Fruit fly (Drosophila melanogaster) whole organism, wandering third instar larva: ENCODE data around the gene Had1.

Experiments
- Abd-B ChIP-seq: fragments of >200 bp; optimal IDR thresholded peaks from 2 replicates; lab custom pipeline; 2017; ENCODE audit warnings: missing biosample characterization, missing genetic modification characterization
- CG32264 ChIP-seq: fragments of 200-800 bp; sonication (Bioruptor generic); optimal IDR thresholded peaks from 2 replicates; lab custom pipeline; 2016; ENCODE audit warnings: missing biosample characterization, missing genetic modification characterization
- CG9705 ChIP-seq: fragments of 200-800 bp; sonication (Bioruptor generic); optimal IDR thresholded peaks from 2 replicates; lab custom pipeline; 2018; ENCODE audit warnings: missing biosample characterization, mild to moderate bottlenecking, missing genetic modification characterization
- CrebA ChIP-seq: fragments of 200-800 bp; sonication (Bioruptor generic); optimal IDR thresholded peaks from 2 replicates; lab custom pipeline; 2016; ENCODE audit warnings: missing biosample characterization, mild to moderate bottlenecking, missing genetic modification characterization, borderline replicate concordance
- Dfd ChIP-seq: fragments of >200 bp; optimal IDR thresholded peaks from 2 replicates; lab custom pipeline; 2017; ENCODE audit warnings: missing biosample characterization, missing genetic modification characterization
- Dif ChIP-seq: fragments of 200-275, 200-300 bp; sonication (Bioruptor generic); optimal IDR thresholded peaks from 2 replicates; lab custom pipeline; 2018; ENCODE audit warnings: missing biosample characterization, missing genetic modification characterization; ENCODE audit not compliant: partially characterized antibody
- GATAd ChIP-seq: sonication (Bioruptor generic); optimal IDR thresholded peaks from 2 replicates; lab custom pipeline; 2016; ENCODE audit warnings: missing biosample characterization, missing genetic modification characterization
- HLH106 ChIP-seq: fragments of 200-800 bp; optimal IDR thresholded peaks from 3 replicates; lab custom pipeline; 2019; ENCODE audit warnings: missing biosample characterization, mild to moderate bottlenecking, missing genetic modification characterization, moderate library complexity
- Hnf4 ChIP-seq: fragments of 200-800 bp; sonication (Bioruptor generic); optimal IDR thresholded peaks from 2 replicates; lab custom pipeline; 2016; ENCODE audit warnings: missing biosample characterization, mild to moderate bottlenecking, missing genetic modification characterization
- Hr78 ChIP-seq: fragments of >200 bp; optimal IDR thresholded peaks from 2 replicates; lab custom pipeline; 2017; ENCODE audit warnings: missing biosample characterization, missing genetic modification characterization
- Hr83 ChIP-seq: fragments of 200-300 bp; sonication (Bioruptor generic); optimal IDR thresholded peaks from 2 replicates; lab custom pipeline; 2016; ENCODE audit warnings: missing biosample characterization, mild to moderate bottlenecking, missing genetic modification characterization, moderate library complexity; ENCODE audit not compliant: poor library complexity, severe bottlenecking
- Jra ChIP-seq: sonication (Bioruptor generic); optimal IDR thresholded peaks from 2 replicates; lab custom pipeline; 2016; ENCODE audit warnings: missing biosample characterization, missing genetic modification characterization
- Mio ChIP-seq: sonication (Bioruptor generic); optimal IDR thresholded peaks from 2 replicates; lab custom pipeline; 2016; ENCODE audit warnings: missing biosample characterization, missing genetic modification characterization
- Myc ChIP-seq: fragments of >200 bp; optimal IDR thresholded peaks from 2 replicates; lab custom pipeline; 2017
- N ChIP-seq: fragments of >200 bp; optimal IDR thresholded peaks from 2 replicates; lab custom pipeline; 2018; ENCODE audit warnings: missing biosample characterization, missing external identifiers, missing genetic modification characterization
- OdsH ChIP-seq: fragments of 200-800 bp; sonication (Bioruptor generic); optimal IDR thresholded peaks from 2 replicates; lab custom pipeline; 2016; ENCODE audit warnings: missing biosample characterization, mild to moderate bottlenecking, missing genetic modification characterization
- Rel ChIP-seq, 2 experiments: fragments of 200-800 bp; sonication (Bioruptor generic) in 1 of 2; optimal IDR thresholded peaks; 2 replicates in 1 of 2; 3 replicates in 1 of 2; lab custom pipeline; 2016 to 2019; ENCODE audit warnings: mild to moderate bottlenecking in 2 of 2, missing biosample characterization in 2 of 2, missing genetic modification characterization in 2 of 2, moderate library complexity in 1 of 2
- Sp1 ChIP-seq: fragments of 200-800 bp; sonication (Bioruptor generic); optimal IDR thresholded peaks from 3 replicates; lab custom pipeline; 2019; ENCODE audit warnings: missing biosample characterization, mild to moderate bottlenecking, missing genetic modification characterization, moderate library complexity
- Vsx2 ChIP-seq: fragments of 200-300, 225-300 bp; sonication (Bioruptor generic); optimal IDR thresholded peaks from 2 replicates; lab custom pipeline; 2018; ENCODE audit warnings: missing biosample characterization, missing genetic modification characterization; ENCODE audit not compliant: partially characterized antibody
- br ChIP-seq: fragments of 200-800 bp; sonication (Bioruptor generic); optimal IDR thresholded peaks from 2 replicates; lab custom pipeline; 2016; ENCODE audit warnings: missing biosample characterization, missing genetic modification characterization
- brk ChIP-seq: fragments of 200-800 bp; sonication (Bioruptor generic); optimal IDR thresholded peaks from 2 replicates; lab custom pipeline; 2016; ENCODE audit warnings: missing biosample characterization, mild to moderate bottlenecking, missing genetic modification characterization
- dl ChIP-seq, 2 experiments: fragments of 175-275, 200-275 bp in 1 of 2; fragments of 200-275 bp in 1 of 2; sonication (Bioruptor generic); optimal IDR thresholded peaks; lab custom pipeline; 2018; ENCODE audit warnings: mild to moderate bottlenecking in 2 of 2, missing biosample characterization in 2 of 2, missing genetic modification characterization in 2 of 2, moderate library complexity in 2 of 2; ENCODE audit not compliant: partially characterized antibody in 2 of 2, insufficient read depth in 1 of 2
- dmrt93B ChIP-seq: fragments of 200-800 bp; sonication (Bioruptor generic); optimal IDR thresholded peaks from 2 replicates; lab custom pipeline; 2018; ENCODE audit warnings: missing biosample characterization, mild to moderate bottlenecking, missing genetic modification characterization
- dsf ChIP-seq: sonication (Bioruptor generic); optimal IDR thresholded peaks from 2 replicates; lab custom pipeline; 2016; ENCODE audit warnings: missing biosample characterization, missing genetic modification characterization, borderline replicate concordance
- ey ChIP-seq: fragments of 200-800 bp; sonication (Bioruptor generic); optimal IDR thresholded peaks from 2 replicates; lab custom pipeline; 2016; ENCODE audit warnings: missing biosample characterization, missing genetic modification characterization
- foxo ChIP-seq, 2 experiments: fragments of 200-800 bp; sonication (Bioruptor generic); optimal IDR thresholded peaks; 2 replicates in 1 of 2; 3 replicates in 1 of 2; lab custom pipeline; 2016 to 2017; ENCODE audit warnings: missing biosample characterization in 2 of 2, missing genetic modification characterization in 2 of 2
- fru ChIP-seq: fragments of 200-800 bp; sonication (Bioruptor generic); optimal IDR thresholded peaks from 3 replicates; lab custom pipeline; 2016; ENCODE audit warnings: missing biosample characterization, mild to moderate bottlenecking, missing genetic modification characterization
- h ChIP-seq: fragments of 200-800 bp; sonication (Bioruptor generic); optimal IDR thresholded peaks from 3 replicates; lab custom pipeline; 2016; ENCODE audit warnings: missing biosample characterization, mild to moderate bottlenecking, missing genetic modification characterization
- jim ChIP-seq: fragments of 175-275, 200-325 bp; sonication (Bioruptor generic); optimal IDR thresholded peaks from 2 replicates; lab custom pipeline; 2016; ENCODE audit warnings: missing biosample characterization, mild to moderate bottlenecking, missing genetic modification characterization
- lola ChIP-seq: fragments of >200 bp; optimal IDR thresholded peaks from 2 replicates; lab custom pipeline; 2017; ENCODE audit warnings: missing biosample characterization, missing genetic modification characterization
- pan ChIP-seq: fragments of >200 bp; optimal IDR thresholded peaks from 2 replicates; lab custom pipeline; 2017
- psq ChIP-seq: fragments of 200-800 bp; sonication (Bioruptor generic); optimal IDR thresholded peaks from 3 replicates; lab custom pipeline; 2017; ENCODE audit warnings: missing biosample characterization, mild to moderate bottlenecking, missing genetic modification characterization, moderate library complexity
- rgr ChIP-seq: fragments of 200-800 bp; sonication (Bioruptor generic); optimal IDR thresholded peaks from 3 replicates; lab custom pipeline; 2016; ENCODE audit warnings: missing biosample characterization, mild to moderate bottlenecking, missing genetic modification characterization
- sage ChIP-seq: fragments of 200-800 bp; sonication (Bioruptor generic); optimal IDR thresholded peaks from 2 replicates; lab custom pipeline; 2016; ENCODE audit warnings: missing biosample characterization, mild to moderate bottlenecking, missing genetic modification characterization
- sv ChIP-seq: fragments of 200-800 bp; sonication (Bioruptor generic); optimal IDR thresholded peaks from 3 replicates; lab custom pipeline; 2016; ENCODE audit warnings: missing biosample characterization, missing genetic modification characterization
- tai ChIP-seq: sonication (Bioruptor generic); optimal IDR thresholded peaks from 2 replicates; lab custom pipeline; 2016; ENCODE audit warnings: missing biosample characterization, missing genetic modification characterization
- usp ChIP-seq: fragments of >200 bp; optimal IDR thresholded peaks from 2 replicates; lab custom pipeline; 2017; ENCODE audit warnings: missing biosample characterization, missing genetic modification characterization
- woc ChIP-seq: sonication (Bioruptor generic); optimal IDR thresholded peaks from 2 replicates; lab custom pipeline; 2016; ENCODE audit warnings: missing biosample characterization, mild to moderate bottlenecking, missing genetic modification characterization

Gene Had1

dm6 chrX:16308310-16308918 lies at the start of gene Had1:
TSS of gene Had1 (minus strand) at chrX:16308667.
- TF ChIP-seq fru (GFP tag; lab: Kevin White, UChicago): no peak
- TF ChIP-seq foxo (GFP tag; optimal IDR thresholded peaks at IDR 0.05; lab: Kevin White, UChicago): no peak
- no peak for TF ChIP-seq dmrt93B
- TF ChIP-seq psq: no peak
- TF ChIP-seq pan: no peak
- no peak for TF ChIP-seq h (GFP tag; lab: Kevin White, UChicago)
- no peak for TF ChIP-seq N
- no peak for TF ChIP-seq sv (GFP tag; lab: Kevin White, UChicago)
- no peak for TF ChIP-seq CrebA
- TF ChIP-seq br (GFP tag; lab: Kevin White, UChicago): no peak
- TF ChIP-seq Abd-B (GFP tag; lab: Kevin White, UChicago): no peak
- TF ChIP-seq brk: no peak
- TF ChIP-seq Myc (lab: Kevin White, UChicago): peak; percentile 39
- no peak for TF ChIP-seq CG9705
- TF ChIP-seq Mio (GFP tag; lab: Kevin White, UChicago): no peak
- TF ChIP-seq sage (GFP tag; lab: Kevin White, UChicago): no peak
- no peak for TF ChIP-seq rgr
- no peak for TF ChIP-seq lola
- no peak for TF ChIP-seq Dfd
- no peak for TF ChIP-seq Vsx2 (GFP tag; lab: Kevin White, UChicago)
- no peak for TF ChIP-seq tai (GFP tag; lab: Kevin White, UChicago)
- no peak for TF ChIP-seq Sp1
- no peak for TF ChIP-seq dl (GFP tag; optimal IDR thresholded peaks at IDR 0.05; lab: Kevin White, UChicago; ENCODE audit: insufficient read depth in 1 of 2, partially characterized antibody in 2 of 2)
- no peak for TF ChIP-seq jim
- no peak for TF ChIP-seq dsf (GFP tag; lab: Kevin White, UChicago)
- TF ChIP-seq ey (GFP tag; lab: Kevin White, UChicago): no peak
- no peak for TF ChIP-seq CG32264 (GFP tag; lab: Kevin White, UChicago)
- TF ChIP-seq Dif: peak; percentile 71
- TF ChIP-seq Rel (GFP tag; optimal IDR thresholded peaks at IDR 0.05; lab: Kevin White, UChicago): no peak
- peak; percentile 4 for TF ChIP-seq Rel (tag; optimal IDR thresholded peaks at IDR 0.05; lab: Kevin White, UChicago)
- no peak for TF ChIP-seq usp (GFP tag; lab: Kevin White, UChicago)
- no peak for TF ChIP-seq Hnf4 (GFP tag; lab: Kevin White, UChicago)
- TF ChIP-seq woc (GFP tag; lab: Kevin White, UChicago): peak; percentile 46
- TF ChIP-seq Hr78: no peak
- TF ChIP-seq Hr83 (GFP tag; lab: Kevin White, UChicago): no peak

DNA sequence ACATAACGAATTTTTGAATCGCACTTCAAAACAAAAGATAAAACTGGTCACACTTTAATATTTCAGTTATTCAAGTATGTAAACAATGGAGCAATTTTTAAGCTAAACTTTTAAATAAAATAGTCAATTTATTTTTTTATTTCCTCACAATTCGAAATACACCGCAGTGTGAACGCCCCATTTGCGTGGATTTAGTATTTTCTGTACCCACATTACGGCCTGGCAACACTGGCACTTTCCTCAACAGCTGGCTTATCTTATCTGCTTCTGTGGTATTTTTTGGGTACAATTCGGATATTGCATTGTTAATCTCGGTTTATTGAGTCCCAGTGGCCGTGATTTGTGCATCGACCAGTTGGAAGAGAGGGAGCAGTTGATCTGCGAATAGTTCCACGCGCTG lies 41.6 kb upstream of the Had1 start, which contains the start of gene sl:
sl (plus strand) TSS at position 254 of the 400 bp plus-strand sequence.
- TF ChIP-seq Myc (lab: Kevin White, UChicago) (peak; percentile 12), woc (GFP tag; lab: Kevin White, UChicago) (peak; percentile 17), Jra (GFP tag; lab: Kevin White, UChicago) (no peak), N (peak; percentile 80)
- TF ChIP-seq, all 38 proteins: peak for 3

dm6 chrX:16335107-16335642 lies 26.7 kb upstream of the Had1 start:
- peak; percentile 68 for TF ChIP-seq OdsH
- no peak for TF ChIP-seq Vsx2 (GFP tag; lab: Kevin White, UChicago)
- no peak for TF ChIP-seq CrebA
- no peak for TF ChIP-seq usp (GFP tag; lab: Kevin White, UChicago)
- peak; percentile 78 for TF ChIP-seq h (GFP tag; lab: Kevin White, UChicago)
- TF ChIP-seq brk: no peak
- peak; percentile 25 for TF ChIP-seq Jra (GFP tag; lab: Kevin White, UChicago)
- no peak for TF ChIP-seq dsf (GFP tag; lab: Kevin White, UChicago)
- no peak for TF ChIP-seq Mio (GFP tag; lab: Kevin White, UChicago)
- no peak for TF ChIP-seq Myc (lab: Kevin White, UChicago)
- peak; percentile 62 for TF ChIP-seq HLH106
- TF ChIP-seq fru (GFP tag; lab: Kevin White, UChicago): peak; percentile 78
- peak; percentile 82 for TF ChIP-seq rgr
- TF ChIP-seq woc (GFP tag; lab: Kevin White, UChicago): peak; percentile 30
- no peak for TF ChIP-seq pan
- TF ChIP-seq br (GFP tag; lab: Kevin White, UChicago): peak; percentile 72
- TF ChIP-seq dl (GFP tag; optimal IDR thresholded peaks at IDR 0.05; lab: Kevin White, UChicago; ENCODE audit: insufficient read depth in 1 of 2, partially characterized antibody in 2 of 2): no peak
- no peak for TF ChIP-seq Dfd
- peak; percentile 69 for TF ChIP-seq Hr83 (GFP tag; lab: Kevin White, UChicago)
- no peak for TF ChIP-seq CG32264 (GFP tag; lab: Kevin White, UChicago)
- peak; percentile 64 for TF ChIP-seq Sp1
- peak; percentile 72 for TF ChIP-seq Hnf4 (GFP tag; lab: Kevin White, UChicago)
- TF ChIP-seq psq: peak; percentile 61
- peak; percentile 72 for TF ChIP-seq ey (GFP tag; lab: Kevin White, UChicago)
- TF ChIP-seq dmrt93B: peak; percentile 33
- TF ChIP-seq lola: no peak
- no peak for TF ChIP-seq Abd-B (GFP tag; lab: Kevin White, UChicago)
- peak; percentile 31 for TF ChIP-seq sv (GFP tag; lab: Kevin White, UChicago)
- peak; percentile 12 for TF ChIP-seq CG9705
- TF ChIP-seq tai (GFP tag; lab: Kevin White, UChicago): peak; percentile 2
- TF ChIP-seq GATAd (GFP tag; lab: Kevin White, UChicago): no peak
- TF ChIP-seq Dif: no peak
- no peak for TF ChIP-seq Hr78
- no peak for TF ChIP-seq sage (GFP tag; lab: Kevin White, UChicago)
- TF ChIP-seq Rel (GFP tag; optimal IDR thresholded peaks at IDR 0.05; lab: Kevin White, UChicago): no peak
- no peak for TF ChIP-seq Rel (tag; optimal IDR thresholded peaks at IDR 0.05; lab: Kevin White, UChicago)
- peak in 1 of 2 experiments; percentile 85 for TF ChIP-seq foxo (GFP tag; optimal IDR thresholded peaks at IDR 0.05; lab: Kevin White, UChicago)
- TF ChIP-seq jim: no peak
- TF ChIP-seq N: no peak
